Worm (Caenorhabditis elegans): ENCODE results near the gene phf-33.

Gene phf-33

ce11 chrX:13251354-13251843 lies 27.4 kb downstream of the phf-33 start (continued):
- TF ChIP-seq egl-18 (GFP tag; IDR thresholded peaks at IDR 0.05) (no peak), atf-7 (tag; optimal IDR thresholded peaks at IDR 0.05) (no peak), lin-54 (GFP tag; optimal IDR thresholded peaks at IDR 0.05) (no peak), B0336.3 (GFP tag; IDR thresholded peaks at IDR 0.05) (0 out of 2 replicates have a peak, but pooled peaks have one; percentile 24), C17E4.6 (GFP tag; IDR thresholded peaks at IDR 0.05) (no peak), Y53F4B.3 (GFP tag; IDR thresholded peaks at IDR 0.05) (no peak), ceh-27 (GFP tag; optimal IDR thresholded peaks at IDR 0.05) (peak; percentile 74), rcor-1 (GFP tag; IDR thresholded peaks at IDR 0.05) (no peak), ztf-6 (GFP tag; IDR thresholded peaks at IDR 0.05) (no peak), pbrm-1 (GFP tag; IDR thresholded peaks at IDR 0.05) (no peak), ceh-79 (tag; optimal IDR thresholded peaks at IDR 0.05) (no peak), hmg-20 (GFP tag; IDR thresholded peaks at IDR 0.05) (no peak), cebp-1 (GFP tag; IDR thresholded peaks at IDR 0.05) (no peak), cebp-1 (tag; optimal IDR thresholded peaks at IDR 0.05) (peak; percentile 60)

ce11 chrX:13250163-13250562 lies 28.6 kb downstream of the phf-33 start:
- no peak for TF ChIP-seq let-607 (tag; optimal IDR thresholded peaks at IDR 0.05)
- peak; percentile 38; the same call in 1 of the 2 replicates for TF ChIP-seq dox-1 (GFP tag; IDR thresholded peaks at IDR 0.05)
- peak; percentile 30 for TF ChIP-seq ZK185.1 (tag; optimal IDR thresholded peaks at IDR 0.05; ENCODE audit: poor library complexity, severe bottlenecking)
- TF ChIP-seq B0336.3 (GFP tag; IDR thresholded peaks at IDR 0.05) = peak; percentile 60; the same call in 1 of the 2 replicates
- TF ChIP-seq cebp-1 (GFP tag; IDR thresholded peaks at IDR 0.05) = 0 out of 2 replicates have a peak, but pooled peaks have one; percentile 21
- peak; percentile 45 for TF ChIP-seq cebp-1 (tag; optimal IDR thresholded peaks at IDR 0.05)
- no peak for TF ChIP-seq D2030.7 (GFP tag; IDR thresholded peaks at IDR 0.05)
- 0 out of 2 replicates have a peak, but pooled peaks have one; percentile 18 for TF ChIP-seq let-526 (GFP tag; IDR thresholded peaks at IDR 0.05)
- peak; percentile 89 for TF ChIP-seq nhr-80 (tag; optimal IDR thresholded peaks at IDR 0.05)
- no peak for TF ChIP-seq nhr-179 (tag; optimal IDR thresholded peaks at IDR 0.05)
- TF ChIP-seq sptf-2 (GFP tag; optimal IDR thresholded peaks at IDR 0.05) = no peak
- peak; percentile 90 for TF ChIP-seq pha-4 (tag; optimal IDR thresholded peaks at IDR 0.05)
- TF ChIP-seq repo-1 (tag; optimal IDR thresholded peaks at IDR 0.05) = peak; percentile 16
- peak; percentile 12 for TF ChIP-seq tbp1 (GFP tag; optimal IDR thresholded peaks at IDR 0.05)
- peak; percentile 31 for TF ChIP-seq lin-40 (tag; optimal IDR thresholded peaks at IDR 0.05)
- TF ChIP-seq atf-7 (tag; optimal IDR thresholded peaks at IDR 0.05) = peak; percentile 38
- peak; percentile 12 for TF ChIP-seq snpc-3.4 (tag; optimal IDR thresholded peaks at IDR 0.05)

- no peak for TF ChIP-seq chd-7 (tag; optimal IDR thresholded peaks at IDR 0.05)
- TF ChIP-seq lir-1 (GFP tag; conservative IDR thresholded peaks at IDR 0.05) = no peak
- TF ChIP-seq nhr-179 (tag; optimal IDR thresholded peaks at IDR 0.05) = no peak
- TF ChIP-seq C17E4.6 (GFP tag; IDR thresholded peaks at IDR 0.05) = no peak
- TF ChIP-seq B0336.3 (GFP tag; IDR thresholded peaks at IDR 0.05) = no peak
- no peak for TF ChIP-seq Y56A3A.18 (GFP tag; IDR thresholded peaks at IDR 0.05)
- no peak for TF ChIP-seq ekl-4 (GFP tag; IDR thresholded peaks at IDR 0.05)
- TF ChIP-seq lin-40 (tag; optimal IDR thresholded peaks at IDR 0.05) = no peak
- no peak for TF ChIP-seq lin-54 (GFP tag; optimal IDR thresholded peaks at IDR 0.05)
- TF ChIP-seq hlh-12 (tag; optimal IDR thresholded peaks at IDR 0.05) = no peak
- no peak for TF ChIP-seq dpff-1 (tag; optimal IDR thresholded peaks at IDR 0.05)
- TF ChIP-seq Y53G8AR.9 (GFP tag; conservative IDR thresholded peaks at IDR 0.05) = no peak
- no peak for TF ChIP-seq Y53F4B.3 (GFP tag; IDR thresholded peaks at IDR 0.05)
Measured at ce11 chrX:13249102-13249501, 29.7 kb downstream of the phf-33 start.

- no peak for TF ChIP-seq C17E4.6 (GFP tag; IDR thresholded peaks at IDR 0.05)
- no peak for TF ChIP-seq lin-26 (GFP tag; IDR thresholded peaks at IDR 0.05)
- TF ChIP-seq lin-35 (GFP tag; optimal IDR thresholded peaks at IDR 0.05) = no peak
- no peak for TF ChIP-seq F10E7.11 (tag; optimal IDR thresholded peaks at IDR 0.05)
- no peak for TF ChIP-seq attf-3 (GFP tag; conservative IDR thresholded peaks at IDR 0.05)
- no peak for TF ChIP-seq sea-2 (GFP tag; IDR thresholded peaks at IDR 0.05)
- no peak for TF ChIP-seq xnd-1 (tag; optimal IDR thresholded peaks at IDR 0.05)
- TF ChIP-seq cebp-1 (GFP tag; IDR thresholded peaks at IDR 0.05) = no peak
- TF ChIP-seq cebp-1 (tag; optimal IDR thresholded peaks at IDR 0.05) = no peak
- TF ChIP-seq Y67H2A.10 (GFP tag; conservative IDR thresholded peaks at IDR 0.05) = no peak
- no peak for TF ChIP-seq Y53G8AR.9 (GFP tag; conservative IDR thresholded peaks at IDR 0.05)
- TF ChIP-seq egl-18 (GFP tag; IDR thresholded peaks at IDR 0.05) = no peak
- TF ChIP-seq T07F8.4 (tag; optimal IDR thresholded peaks at IDR 0.05) = no peak
- TF ChIP-seq mes-4 (tag; optimal IDR thresholded peaks at IDR 0.05) = no peak
- no peak for TF ChIP-seq Y95B8A.8 (GFP tag; IDR thresholded peaks at IDR 0.05)
- TF ChIP-seq Y56A3A.18 (GFP tag; IDR thresholded peaks at IDR 0.05) = no peak
Measured at ce11 chrX:13248265-13248664, 30.5 kb downstream of the phf-33 start, which contains the start of gene K08H2.7. Gene K08H2.7 (minus strand): TSS chrX:13248437.
